Worm (Caenorhabditis elegans) whole organism, young adult: Measurements from ENCODE around the gene snai-1.
A peak's percentile ranks its signal among the peaks of the same experiment; 100 is the strongest.

Experiments
- B0019.2 ChIP-seq: fragments of 200-800 bp; sonication (Bioruptor generic); conservative IDR thresholded peaks from 2 replicates; pipeline ENCODE4 v1.3.6; 2022; ENCODE audit warnings: missing genetic modification reagents, missing genetic modification characterization, missing compliant biosample characterization
- B0035.1 ChIP-seq: sonication (generic microtip); optimal IDR thresholded peaks from 2 replicates; lab custom pipeline; 2016; ENCODE audit warnings: missing genetic modification characterization, mild to moderate bottlenecking, missing compliant biosample characterization, missing genotype, missing genetic modification reagents
- C17E4.6 ChIP-seq: fragments of 200-800 bp; sonication (Bioruptor generic); IDR thresholded peaks from 2 replicates; pipeline ENCODE4 v1.3.6; 2022; ENCODE audit warnings: missing genetic modification reagents, missing genetic modification characterization, missing compliant biosample characterization
- D2030.7 ChIP-seq: fragments of 200-800 bp; sonication (Bioruptor generic); IDR thresholded peaks from 2 replicates; pipeline ENCODE4 v1.3.6; 2022; ENCODE audit warnings: missing genetic modification reagents, missing genetic modification characterization, missing compliant biosample characterization
- F22D6.2 ChIP-seq: sonication (generic microtip); optimal IDR thresholded peaks from 2 replicates; lab custom pipeline; 2016; ENCODE audit warnings: mild to moderate bottlenecking, missing genetic modification characterization, missing compliant biosample characterization
- F23B12.7 ChIP-seq: sonication (generic microtip); optimal IDR thresholded peaks from 2 replicates; lab custom pipeline; 2017; ENCODE audit warnings: missing genetic modification characterization, mild to moderate bottlenecking, missing compliant biosample characterization, antibody characterized with exemption, moderate library complexity; ENCODE audit not compliant: insufficient read depth
- F39B2.1 ChIP-seq: fragments of 200-800 bp; sonication (Bioruptor generic); IDR thresholded peaks from 2 replicates; pipeline ENCODE4 v1.3.6; 2022; ENCODE audit warnings: missing genetic modification reagents, missing genetic modification characterization, missing compliant biosample characterization
- F49E8.2 ChIP-seq: sonication (generic microtip); optimal IDR thresholded peaks from 3 replicates; lab custom pipeline; 2017; ENCODE audit warnings: missing genetic modification characterization, mild to moderate bottlenecking, missing compliant biosample characterization, antibody characterized with exemption, moderate library complexity; ENCODE audit not compliant: insufficient read depth
- F52B5.7 ChIP-seq: sonication (generic microtip); optimal IDR thresholded peaks from 2 replicates; lab custom pipeline; 2016; ENCODE audit warnings: mild to moderate bottlenecking, missing genetic modification characterization, missing compliant biosample characterization
- F55B11.4 ChIP-seq: sonication (generic microtip); optimal IDR thresholded peaks from 2 replicates; lab custom pipeline; 2016; ENCODE audit warnings: missing compliant biosample characterization, missing genetic modification characterization, borderline replicate concordance; ENCODE audit not compliant: insufficient read depth
- T07F8.4 ChIP-seq: sonication (generic microtip); optimal IDR thresholded peaks from 2 replicates; lab custom pipeline; 2016; ENCODE audit warnings: mild to moderate bottlenecking, missing genetic modification characterization, moderate library complexity, missing compliant biosample characterization
- T26A5.8 ChIP-seq: sonication (generic microtip); optimal IDR thresholded peaks from 2 replicates; lab custom pipeline; 2016; ENCODE audit warnings: missing genetic modification characterization, missing compliant biosample characterization
- Y95B8A.8 ChIP-seq: fragments of 200-800 bp; sonication (Bioruptor generic); IDR thresholded peaks from 2 replicates; pipeline ENCODE4 v1.3.6; 2022; ENCODE audit warnings: missing genetic modification reagents, missing genetic modification characterization, missing compliant biosample characterization
- akir-1 ChIP-seq: fragments of 200-800 bp; sonication (Bioruptor generic); optimal IDR thresholded peaks from 2 replicates; lab custom pipeline; 2018; ENCODE audit warnings: mild to moderate bottlenecking, missing genetic modification characterization, moderate library complexity, missing compliant biosample characterization
- bed-1 ChIP-seq: fragments of 200-800 bp; sonication (Bioruptor generic); IDR thresholded peaks from 2 replicates; pipeline ENCODE4 v1.3.6; 2022; ENCODE audit warnings: missing genetic modification reagents, missing genetic modification characterization, missing compliant biosample characterization
- ceh-100 ChIP-seq: fragments of 200-800 bp; sonication (Bioruptor generic); IDR thresholded peaks from 2 replicates; pipeline ENCODE4 v1.3.6; 2022; ENCODE audit warnings: missing genetic modification reagents, missing genetic modification characterization, missing compliant biosample characterization
- die-1 ChIP-seq: sonication (generic microtip); optimal IDR thresholded peaks from 2 replicates; lab custom pipeline; 2016; ENCODE audit warnings: missing genotype, mild to moderate bottlenecking, missing genetic modification characterization, missing compliant biosample characterization
- dox-1 ChIP-seq: fragments of 200-800 bp; sonication (Bioruptor generic); IDR thresholded peaks from 2 replicates; pipeline ENCODE4 v1.3.6; 2022; ENCODE audit warnings: missing genetic modification reagents, missing genetic modification characterization, missing compliant biosample characterization
- dpff-1 ChIP-seq: sonication (generic microtip); optimal IDR thresholded peaks from 2 replicates; lab custom pipeline; 2017; ENCODE audit warnings: mild to moderate bottlenecking, missing genetic modification characterization, missing compliant biosample characterization
- dpl-1 ChIP-seq: fragments of 150-350 bp; optimal IDR thresholded peaks from 2 replicates; lab custom pipeline; 2014; ENCODE audit warnings: missing biosample characterization, missing genetic modification reagents, missing genetic modification characterization
- efl-1 ChIP-seq: fragments of 150-350 bp; optimal IDR thresholded peaks from 2 replicates; lab custom pipeline; 2014; ENCODE audit warnings: missing biosample characterization, missing genetic modification reagents, missing genetic modification characterization
- egl-18 ChIP-seq: fragments of 200-800 bp; sonication (Bioruptor generic); IDR thresholded peaks from 2 replicates; pipeline ENCODE4 v1.3.6; 2022; ENCODE audit warnings: missing genetic modification reagents, missing genetic modification characterization, missing compliant biosample characterization
- egl-44 ChIP-seq: fragments of 200-800 bp; sonication (Bioruptor generic); IDR thresholded peaks from 2 replicates; pipeline ENCODE4 v1.3.6; 2022; ENCODE audit warnings: missing genetic modification reagents, missing genetic modification characterization, missing compliant biosample characterization
- egrh-3 ChIP-seq: fragments of 200-800 bp; sonication (Bioruptor generic); IDR thresholded peaks from 2 replicates; pipeline ENCODE4 v1.3.6; 2022; ENCODE audit warnings: missing genetic modification reagents, missing genetic modification characterization, missing compliant biosample characterization
- ets-4 ChIP-seq: fragments of 200-800 bp; sonication (Bioruptor generic); optimal IDR thresholded peaks from 2 replicates; lab custom pipeline; 2018; ENCODE audit warnings: mild to moderate bottlenecking, missing genetic modification characterization, missing compliant biosample characterization
- fkh-3 ChIP-seq: sonication (generic microtip); optimal IDR thresholded peaks from 2 replicates; lab custom pipeline; 2016; ENCODE audit warnings: mild to moderate bottlenecking, missing genetic modification characterization, missing compliant biosample characterization
- him-1 ChIP-seq: sonication (generic microtip); optimal IDR thresholded peaks from 2 replicates; lab custom pipeline; 2016; ENCODE audit warnings: missing genotype, missing genetic modification reagents, missing genetic modification characterization, missing compliant biosample characterization
- hlh-26 ChIP-seq: fragments of 200-800 bp; sonication (Bioruptor generic); conservative IDR thresholded peaks from 2 replicates; pipeline ENCODE4 v1.3.6; 2022; ENCODE audit warnings: missing genetic modification reagents, missing genetic modification characterization, missing compliant biosample characterization
- hmg-20 ChIP-seq: fragments of 200-800 bp; sonication (Bioruptor generic); IDR thresholded peaks from 2 replicates; pipeline ENCODE4 v1.3.6; 2022; ENCODE audit warnings: missing genetic modification reagents, missing genetic modification characterization, missing compliant biosample characterization
- hrde-1 ChIP-seq: sonication (generic microtip); optimal IDR thresholded peaks from 2 replicates; lab custom pipeline; 2016; ENCODE audit warnings: missing genetic modification characterization, mild to moderate bottlenecking, missing compliant biosample characterization, moderate library complexity, missing genotype, missing genetic modification reagents, borderline replicate concordance
- let-526 ChIP-seq: fragments of 200-800 bp; sonication (Bioruptor generic); IDR thresholded peaks from 2 replicates; pipeline ENCODE4 v1.3.6; 2022; ENCODE audit warnings: missing genetic modification reagents, missing genetic modification characterization, missing compliant biosample characterization
- lin-26 ChIP-seq: fragments of 200-800 bp; sonication (Bioruptor generic); IDR thresholded peaks from 2 replicates; pipeline ENCODE4 v1.3.6; 2022; ENCODE audit warnings: missing genetic modification reagents, missing genetic modification characterization, missing compliant biosample characterization
- lin-35 ChIP-seq, 3 experiments: fragments of 150-350 bp in 2 of 3; sonication (generic microtip) in 1 of 3; optimal IDR thresholded peaks; 2 replicates each; lab custom pipeline; 2014 to 2018; ENCODE audit warnings: missing biosample characterization in 3 of 3, missing genetic modification characterization in 3 of 3, missing genetic modification reagents in 3 of 3
- lin-40 ChIP-seq: sonication (generic microtip); optimal IDR thresholded peaks from 2 replicates; lab custom pipeline; 2016; ENCODE audit warnings: missing genetic modification characterization, mild to moderate bottlenecking, missing compliant biosample characterization, missing genotype, missing genetic modification reagents
- madf-10 ChIP-seq: sonication (generic microtip); optimal IDR thresholded peaks from 2 replicates; lab custom pipeline; 2016; ENCODE audit warnings: mild to moderate bottlenecking, missing genetic modification characterization, missing compliant biosample characterization
- mes-4 ChIP-seq: sonication (generic microtip); optimal IDR thresholded peaks from 2 replicates; lab custom pipeline; 2016; ENCODE audit warnings: missing genotype, missing genetic modification characterization, missing compliant biosample characterization
- nfyb-1 ChIP-seq: fragments of 200-800 bp; sonication (Bioruptor generic); IDR thresholded peaks from 2 replicates; pipeline ENCODE4 v1.3.6; 2022; ENCODE audit warnings: missing genetic modification reagents, missing genetic modification characterization, missing compliant biosample characterization
- nhr-120 ChIP-seq: fragments of 200-800 bp; sonication (Bioruptor generic); IDR thresholded peaks from 2 replicates; pipeline ENCODE4 v1.3.6; 2022; ENCODE audit warnings: missing genetic modification characterization, missing compliant biosample characterization
- nhr-179 ChIP-seq: sonication (generic microtip); optimal IDR thresholded peaks from 2 replicates; lab custom pipeline; 2016; ENCODE audit warnings: mild to moderate bottlenecking, missing genetic modification characterization, missing compliant biosample characterization
- pha-4 ChIP-seq: fragments of 150-350 bp; sonication (generic microtip); optimal IDR thresholded peaks from 2 replicates; lab custom pipeline; 2014; ENCODE audit warnings: missing biosample characterization, missing genetic modification reagents, missing genetic modification characterization
- rec-8 ChIP-seq, 2 experiments: sonication (generic microtip); optimal IDR thresholded peaks; 2 replicates each; lab custom pipeline; 2016; ENCODE audit warnings: mild to moderate bottlenecking in 2 of 2, missing genetic modification characterization in 2 of 2, missing genetic modification reagents in 2 of 2, missing genotype in 2 of 2, missing biosample characterization in 1 of 2, missing compliant biosample characterization in 1 of 2, moderate library complexity in 1 of 2
- repo-1 ChIP-seq: sonication (generic microtip); optimal IDR thresholded peaks from 2 replicates; lab custom pipeline; 2017; ENCODE audit warnings: mild to moderate bottlenecking, missing genetic modification characterization, missing compliant biosample characterization
- snpc-3.4 ChIP-seq: sonication (generic microtip); optimal IDR thresholded peaks from 2 replicates; lab custom pipeline; 2017; ENCODE audit warnings: missing genetic modification characterization, mild to moderate bottlenecking, missing compliant biosample characterization, antibody characterized with exemption, moderate library complexity, missing genotype, missing genetic modification reagents
- somi-1 ChIP-seq: fragments of 200-800 bp; sonication (Bioruptor generic); optimal IDR thresholded peaks from 2 replicates; lab custom pipeline; 2018; ENCODE audit warnings: mild to moderate bottlenecking, missing genetic modification characterization, missing compliant biosample characterization
- tbp1 ChIP-seq: fragments of 200-800 bp; sonication (Bioruptor generic); optimal IDR thresholded peaks from 2 replicates; lab custom pipeline; 2018; ENCODE audit warnings: mild to moderate bottlenecking, missing genetic modification characterization, missing compliant biosample characterization
- tbx-9 ChIP-seq: sonication (generic microtip); optimal IDR thresholded peaks from 2 replicates; lab custom pipeline; 2016; ENCODE audit warnings: borderline replicate concordance, missing genetic modification characterization, inconsistent platforms, missing compliant biosample characterization
- tlf-1 ChIP-seq: fragments of 200-800 bp; sonication (Bioruptor generic); optimal IDR thresholded peaks from 2 replicates; lab custom pipeline; 2018; ENCODE audit warnings: mild to moderate bottlenecking, missing genetic modification characterization, missing compliant biosample characterization
- ztf-22 ChIP-seq: fragments of 200-800 bp; sonication (Bioruptor generic); optimal IDR thresholded peaks from 2 replicates; lab custom pipeline; 2018; ENCODE audit warnings: mild to moderate bottlenecking, missing genetic modification characterization, moderate library complexity, missing compliant biosample characterization
- ztf-25 ChIP-seq: fragments of 200-800 bp; sonication (Bioruptor generic); IDR thresholded peaks from 2 replicates; pipeline ENCODE4 v1.3.6; 2022; ENCODE audit warnings: missing genetic modification reagents, missing genetic modification characterization, missing compliant biosample characterization

snai-1 gene

ce11 chrIV:295734-296201 is 17.7 kb downstream of the snai-1 start (continued):
- TF ChIP-seq B0019.2 (GFP tag; lab: Robert Waterston, UW) (no peak), die-1 (no peak), Y95B8A.8 (no peak), ceh-100 (GFP tag; lab: Robert Waterston, UW) (no peak), F55B11.4 (tag; lab: Kevin White, UChicago) (no peak), hmg-20 (GFP tag; lab: Robert Waterston, UW) (no peak), T26A5.8 (tag; lab: Kevin White, UChicago) (no peak), let-526 (no peak), ztf-25 (GFP tag; lab: Robert Waterston, UW) (no peak), tbp1 (GFP tag; lab: Kevin White, UChicago) (peak; percentile 33), B0035.1 (tag; lab: Kevin White, UChicago) (no peak), pha-4 (tag; lab: Kevin White, UChicago) (no peak), F39B2.1 (no peak), ztf-22 (GFP tag; lab: Kevin White, UChicago) (no peak), tlf-1 (GFP tag; lab: Kevin White, UChicago) (no peak), snpc-3.4 (tag; lab: Kevin White, UChicago) (no peak), F49E8.2 (tag; lab: Kevin White, UChicago) (no peak), F22D6.2 (tag; lab: Kevin White, UChicago) (no peak), akir-1 (GFP tag; lab: Kevin White, UChicago) (no peak), ets-4 (GFP tag; lab: Kevin White, UChicago) (no peak), somi-1 (GFP tag; lab: Kevin White, UChicago) (no peak), bed-1 (GFP tag; lab: Robert Waterston, UW) (no peak), fkh-3 (tag; lab: Kevin White, UChicago) (no peak), egl-44 (0 out of 2 replicates have a peak, but pooled peaks have one; percentile 32), nhr-120 (GFP tag; lab: Robert Waterston, UW) (0 out of 2 replicates have a peak, but pooled peaks have one; percentile 62), egl-18 (GFP tag; lab: Robert Waterston, UW) (no peak), hlh-26 (no peak), T07F8.4 (tag; lab: Kevin White, UChicago) (no peak), rec-8 (tag; optimal IDR thresholded peaks at IDR 0.05; lab: Kevin White, UChicago) (no peak), C17E4.6 (GFP tag; lab: Robert Waterston, UW) (no peak), nfyb-1 (GFP tag; lab: Robert Waterston, UW) (0 out of 2 replicates have a peak, but pooled peaks have one; percentile 59), D2030.7 (GFP tag; lab: Robert Waterston, UW) (no peak), madf-10 (tag; lab: Kevin White, UChicago) (peak; percentile 62), dpl-1 (GFP tag; lab: Kevin White, UChicago) (no peak), dpff-1 (tag; lab: Kevin White, UChicago) (no peak), efl-1 (GFP tag; lab: Kevin White, UChicago) (no peak), F23B12.7 (tag; lab: Kevin White, UChicago) (no peak), dox-1 (GFP tag; lab: Robert Waterston, UW) (peak; percentile 63), lin-26 (GFP tag; lab: Robert Waterston, UW) (no peak), egrh-3 (no peak), him-1 (no peak), lin-35 (GFP tag; optimal IDR thresholded peaks at IDR 0.05; lab: Kevin White, UChicago) (no peak), repo-1 (tag; lab: Kevin White, UChicago) (no peak), tbx-9 (tag; lab: Kevin White, UChicago) (no peak), hrde-1 (tag; lab: Kevin White, UChicago) (no peak), lin-40 (tag; lab: Kevin White, UChicago) (no peak), F52B5.7 (tag; lab: Kevin White, UChicago) (no peak), nhr-179 (tag; lab: Kevin White, UChicago) (no peak), mes-4 (no peak)
